Worm (Caenorhabditis elegans) whole organism, L4 larva: ENCODE results near the gene nas-4.

Source experiments
- F10B5.3 ChIP-seq: sonication (generic microtip); optimal IDR thresholded peaks from 2 replicates; lab custom pipeline; 2016; ENCODE audit warnings: mild to moderate bottlenecking, missing genetic modification characterization, missing compliant biosample characterization
- F26F4.8 ChIP-seq: fragments of 200-800 bp; sonication (Bioruptor generic); conservative IDR thresholded peaks from 2 replicates; pipeline ENCODE4 v1.3.6; 2022; ENCODE audit warnings: missing genetic modification characterization, missing compliant biosample characterization
- F37D6.2 ChIP-seq: sonication (generic microtip); optimal IDR thresholded peaks from 2 replicates; lab custom pipeline; 2016; ENCODE audit warnings: mild to moderate bottlenecking, missing genetic modification characterization, missing compliant biosample characterization
- F49E8.2 ChIP-seq: sonication (generic microtip); optimal IDR thresholded peaks from 2 replicates; lab custom pipeline; 2016; ENCODE audit warnings: missing compliant biosample characterization, mild to moderate bottlenecking, missing genetic modification characterization, borderline replicate concordance
- Y48G9A.11 ChIP-seq: fragments of 200-800 bp; sonication (Bioruptor generic); IDR thresholded peaks from 2 replicates; pipeline ENCODE4 v1.3.6; 2022; ENCODE audit warnings: missing genetic modification reagents, missing genetic modification characterization, missing compliant biosample characterization
- ZK546.5 ChIP-seq, 2 experiments: sonication (generic microtip); optimal IDR thresholded peaks; 2 replicates each; lab custom pipeline; 2017; ENCODE audit warnings: missing biosample characterization in 2 of 2, missing genetic modification characterization in 2 of 2
- ama-1 ChIP-seq: fragments of 150-350 bp; optimal IDR thresholded peaks from 2 replicates; lab custom pipeline; 2014; ENCODE audit warnings: inconsistent platforms, mixed read lengths
- ceh-82 ChIP-seq: sonication (generic microtip); optimal IDR thresholded peaks from 2 replicates; lab custom pipeline; 2017; ENCODE audit warnings: missing biosample characterization, missing genetic modification characterization
- cey-2 ChIP-seq: sonication (generic microtip); optimal IDR thresholded peaks from 3 replicates; lab custom pipeline; 2017; ENCODE audit warnings: missing genetic modification characterization, mild to moderate bottlenecking, missing compliant biosample characterization, antibody characterized with exemption, borderline replicate concordance; ENCODE audit not compliant: insufficient read depth
- daf-16 ChIP-seq, 3 experiments: sonication (generic microtip); optimal IDR thresholded peaks; 2 replicates each; lab custom pipeline; 2016 to 2017; ENCODE audit warnings: missing genetic modification characterization in 3 of 3, missing genetic modification reagents in 3 of 3, mild to moderate bottlenecking in 2 of 3, missing compliant biosample characterization in 2 of 3, missing biosample characterization in 1 of 3, moderate library complexity in 1 of 3
- daf-19 ChIP-seq: fragments of 200-800 bp; sonication (Bioruptor generic); conservative IDR thresholded peaks from 2 replicates; pipeline ENCODE4 v1.3.6; 2022; ENCODE audit warnings: missing genetic modification characterization, missing compliant biosample characterization
- dmd-8 ChIP-seq: fragments of 200-800 bp; sonication (Bioruptor generic); IDR thresholded peaks from 2 replicates; pipeline ENCODE4 v1.3.6; 2022; ENCODE audit warnings: missing genetic modification characterization, missing compliant biosample characterization
- dpl-1 ChIP-seq: fragments of 150-350 bp; optimal IDR thresholded peaks from 2 replicates; lab custom pipeline; 2014; ENCODE audit warnings: missing biosample characterization, missing genetic modification reagents, missing genetic modification characterization
- duxl-1 ChIP-seq: sonication (generic microtip); optimal IDR thresholded peaks from 2 replicates; lab custom pipeline; 2016; ENCODE audit warnings: mild to moderate bottlenecking, missing genetic modification characterization, moderate library complexity, missing compliant biosample characterization; ENCODE audit not compliant: poor library complexity
- dve-1 ChIP-seq: sonication (generic microtip); optimal IDR thresholded peaks from 2 replicates; lab custom pipeline; 2017; ENCODE audit warnings: antibody characterized with exemption, mild to moderate bottlenecking, missing genetic modification characterization, missing compliant biosample characterization; ENCODE audit not compliant: insufficient read depth
- fkh-10 ChIP-seq: fragments of 150-350 bp; optimal IDR thresholded peaks from 2 replicates; lab custom pipeline; 2014; ENCODE audit warnings: missing biosample characterization, missing genetic modification reagents, missing genetic modification characterization
- fos-1 ChIP-seq: fragments of 150-350 bp; optimal IDR thresholded peaks from 2 replicates; lab custom pipeline; 2014; ENCODE audit warnings: missing biosample characterization, missing genetic modification characterization
- hif-1 ChIP-seq, 2 experiments: sonication (generic microtip); optimal IDR thresholded peaks; 2 replicates each; lab custom pipeline; 2016 to 2017; ENCODE audit warnings: missing compliant biosample characterization in 2 of 2, missing genetic modification characterization in 2 of 2, missing genetic modification reagents in 2 of 2, missing genotype in 2 of 2, mild to moderate bottlenecking in 1 of 2
- hmg-1.1 ChIP-seq: fragments of 200-800 bp; sonication (Bioruptor generic); IDR thresholded peaks from 2 replicates; pipeline ENCODE4 v1.3.6; 2022; ENCODE audit warnings: missing genetic modification reagents, missing genetic modification characterization, missing compliant biosample characterization
- jun-1 ChIP-seq: fragments of 150-350 bp; optimal IDR thresholded peaks from 2 replicates; lab custom pipeline; 2014; ENCODE audit warnings: missing biosample characterization, missing genetic modification reagents, missing genetic modification characterization
- lim-7 ChIP-seq: fragments of 200-800 bp; sonication (Bioruptor generic); IDR thresholded peaks from 2 replicates; pipeline ENCODE4 v1.3.6; 2022; ENCODE audit warnings: missing genetic modification characterization, missing compliant biosample characterization
- lin-29 ChIP-seq: fragments of 200-800 bp; sonication (Bioruptor generic); IDR thresholded peaks from 2 replicates; pipeline ENCODE4 v1.3.6; 2022; ENCODE audit warnings: missing genetic modification reagents, missing genetic modification characterization, missing compliant biosample characterization
- lin-38 ChIP-seq: fragments of 200-800 bp; sonication (Bioruptor generic); IDR thresholded peaks from 2 replicates; pipeline ENCODE4 v1.3.6; 2022; ENCODE audit warnings: missing genetic modification reagents, missing genetic modification characterization, missing compliant biosample characterization
- lsy-2 ChIP-seq, 2 experiments: fragments of 150-350 bp in 1 of 2; sonication (generic microtip) in 1 of 2; optimal IDR thresholded peaks; 2 replicates each; lab custom pipeline; 2014 to 2017; ENCODE audit warnings: missing biosample characterization in 2 of 2, missing genetic modification characterization in 2 of 2
- madf-5 ChIP-seq, 2 experiments: fragments of 200-800 bp; sonication (Bioruptor generic); IDR thresholded peaks; 2 replicates each; pipeline ENCODE4 v1.3.6; 2022; ENCODE audit warnings: missing compliant biosample characterization in 2 of 2, missing genetic modification characterization in 2 of 2
- mep-1 ChIP-seq: fragments of 150-350 bp; sonication (generic microtip); optimal IDR thresholded peaks from 3 replicates; lab custom pipeline; 2014; ENCODE audit warnings: missing biosample characterization, missing genetic modification characterization
- mes-2 ChIP-seq: sonication (generic microtip); optimal IDR thresholded peaks from 2 replicates; lab custom pipeline; 2016; ENCODE audit warnings: missing genotype, mild to moderate bottlenecking, missing genetic modification characterization, missing compliant biosample characterization; ENCODE audit not compliant: poor library complexity, severe bottlenecking
- nhr-10 ChIP-seq: fragments of 150-350 bp; optimal IDR thresholded peaks from 2 replicates; lab custom pipeline; 2014; ENCODE audit warnings: missing biosample characterization, missing genetic modification characterization
- nhr-25 ChIP-seq: sonication (generic microtip); optimal IDR thresholded peaks from 2 replicates; lab custom pipeline; 2017; ENCODE audit warnings: missing genetic modification characterization, mild to moderate bottlenecking, missing compliant biosample characterization, antibody characterized with exemption, moderate library complexity, borderline replicate concordance; ENCODE audit not compliant: insufficient read depth
- nhr-28 ChIP-seq: fragments of 150-350 bp; optimal IDR thresholded peaks from 2 replicates; lab custom pipeline; 2014; ENCODE audit warnings: missing biosample characterization, missing genetic modification characterization
- nhr-41 ChIP-seq: fragments of 200-800 bp; sonication (Bioruptor generic); IDR thresholded peaks from 2 replicates; pipeline ENCODE4 v1.3.6; 2022; ENCODE audit warnings: missing genetic modification reagents, missing genetic modification characterization, missing compliant biosample characterization
- rbr-2 ChIP-seq: sonication (generic microtip); optimal IDR thresholded peaks from 2 replicates; lab custom pipeline; 2016; ENCODE audit warnings: missing genotype, missing genetic modification characterization, missing compliant biosample characterization
- saeg-2 ChIP-seq: fragments of 200-800 bp; sonication (Bioruptor generic); IDR thresholded peaks from 2 replicates; pipeline ENCODE4 v1.3.6; 2022; ENCODE audit warnings: missing genetic modification reagents, missing genetic modification characterization, missing compliant biosample characterization
- set-16 ChIP-seq: fragments of 200-800 bp; sonication (Bioruptor generic); IDR thresholded peaks from 2 replicates; pipeline ENCODE4 v1.3.6; 2022; ENCODE audit warnings: missing genetic modification reagents, missing genetic modification characterization, missing compliant biosample characterization
- snpc-1.2 ChIP-seq: fragments of 200-800 bp; sonication (Bioruptor generic); IDR thresholded peaks from 2 replicates; pipeline ENCODE4 v1.3.6; 2022; ENCODE audit warnings: missing genetic modification reagents, missing genetic modification characterization, missing compliant biosample characterization
- tra-1 ChIP-seq: fragments of 200-800 bp; sonication (Bioruptor generic); IDR thresholded peaks from 2 replicates; pipeline ENCODE4 v1.3.6; 2022; ENCODE audit warnings: missing genetic modification reagents, missing genetic modification characterization, missing compliant biosample characterization
- unc-62 ChIP-seq, 3 experiments: fragments of 150-350 bp in 1 of 3; sonication (generic microtip); optimal IDR thresholded peaks in 2 of 3; peaks in 1 of 3; 1 replicate in 1 of 3; 2 replicates in 2 of 3; lab custom pipeline; 2014 to 2017; ENCODE audit warnings: missing biosample characterization in 3 of 3, missing genetic modification characterization in 3 of 3, missing genetic modification reagents in 3 of 3, missing genotype in 1 of 3
- vab-7 ChIP-seq: fragments of 200-800 bp; sonication (Bioruptor generic); IDR thresholded peaks from 2 replicates; pipeline ENCODE4 v1.3.6; 2022; ENCODE audit warnings: missing genetic modification reagents, missing genetic modification characterization, missing compliant biosample characterization
- zip-2 ChIP-seq: fragments of 150-350 bp; optimal IDR thresholded peaks from 2 replicates; lab custom pipeline; 2014; ENCODE audit warnings: missing biosample characterization, missing genetic modification characterization

nas-4 gene

ce11 chrIII:6382987-6383602, 32.4 kb downstream of the nas-4 start, which contains the start of gene let-716:
let-716 (plus strand) TSS chrIII:6383552.
- TF ChIP-seq daf-16 (GFP tag; optimal IDR thresholded peaks at IDR 0.05; lab: Kevin White, UChicago) (no peak), daf-16 (tag; optimal IDR thresholded peaks at IDR 0.05; lab: Kevin White, UChicago) (no peak), fkh-10 (GFP tag; lab: Kevin White, UChicago) (no peak), dve-1 (tag; lab: Kevin White, UChicago) (peak; percentile 19), dpl-1 (peak; percentile 24), mep-1 (tag; lab: Kevin White, UChicago) (peak; percentile 8), mes-2 (tag; lab: Kevin White, UChicago) (peak; percentile 40), nhr-28 (tag; lab: Kevin White, UChicago) (peak; percentile 5), hif-1 (tag; optimal IDR thresholded peaks at IDR 0.05; lab: Kevin White, UChicago) (peak in 1 of 2 experiments; percentile 20), saeg-2 (GFP tag; lab: Robert Waterston, UW) (no peak), jun-1 (no peak), hmg-1.1 (GFP tag; lab: Robert Waterston, UW) (0 out of 2 replicates have a peak, but pooled peaks have one; percentile 46), unc-62 (GFP tag; optimal IDR thresholded peaks at IDR 0.05 in 1 of 2; lab: Kevin White, UChicago) (peak in 1 of 2 experiments; percentile 14), unc-62 (tag; optimal IDR thresholded peaks at IDR 0.05; lab: Kevin White, UChicago) (no peak), lsy-2 (tag; optimal IDR thresholded peaks at IDR 0.05; lab: Kevin White, UChicago) (peak; percentile 56 to 97), duxl-1 (tag; lab: Kevin White, UChicago) (no peak), lin-38 (GFP tag; lab: Robert Waterston, UW) (peak; percentile 39; the same call in 1 of the 2 replicates)

ce11 chrIII:6381584-6382391, 33.7 kb downstream of the nas-4 start, which contains the start of gene znf-622:
znf-622 (plus strand) TSS chrIII:6381634.
- TF ChIP-seq unc-62 (GFP tag; optimal IDR thresholded peaks at IDR 0.05 in 1 of 2; lab: Kevin White, UChicago) (peak in 1 of 2 experiments; percentile 91), unc-62 (tag; optimal IDR thresholded peaks at IDR 0.05; lab: Kevin White, UChicago) (no peak), daf-19 (no peak), fos-1 (tag; lab: Kevin White, UChicago) (no peak), lim-7 (GFP tag; lab: Robert Waterston, UW) (no peak), ama-1 (lab: Kevin White, UChicago) (peak; percentile 14), dpl-1 (no peak)
- TF ChIP-seq, all 104 proteins: peak for 2

- no peak for TF ChIP-seq lim-7 (GFP tag; lab: Robert Waterston, UW)
- TF ChIP-seq lin-29 = no peak
- peak; percentile 55 for TF ChIP-seq ama-1 (lab: Kevin White, UChicago)
Observed at ce11 chrIII:6380472-6380871, 35.0 kb downstream of the nas-4 start, which contains the start of gene C16A3.5. C16A3.5 (plus strand) TSS chrIII:6380772.

ce11 chrIII:6379129-6379528, 36.3 kb downstream of the nas-4 start, which contains the start of gene C16A3.6:
C16A3.6 (plus strand) TSS chrIII:6379212.
- TF ChIP-seq lsy-2 (tag; optimal IDR thresholded peaks at IDR 0.05; lab: Kevin White, UChicago) (peak in 1 of 2 experiments; percentile 72), rbr-2 (tag; lab: Kevin White, UChicago) (no peak), Y48G9A.11 (GFP tag; lab: Robert Waterston, UW) (no peak), vab-7 (GFP tag; lab: Robert Waterston, UW) (no peak), cey-2 (tag; lab: Kevin White, UChicago) (no peak), snpc-1.2 (no peak), set-16 (GFP tag; lab: Robert Waterston, UW) (no peak), F26F4.8 (GFP tag; lab: Robert Waterston, UW) (no peak), dmd-8 (no peak), tra-1 (GFP tag; lab: Robert Waterston, UW) (no peak), lim-7 (GFP tag; lab: Robert Waterston, UW) (no peak), nhr-25 (tag; lab: Kevin White, UChicago) (no peak), nhr-41 (GFP tag; lab: Robert Waterston, UW) (no peak), ceh-82 (tag; lab: Kevin White, UChicago) (no peak), madf-5 (GFP tag; IDR thresholded peaks at IDR 0.05; lab: Robert Waterston, UW) (no peak), ZK546.5 (tag; optimal IDR thresholded peaks at IDR 0.05; lab: Kevin White, UChicago) (no peak), zip-2 (tag; lab: Kevin White, UChicago) (no peak), nhr-10 (tag; lab: Kevin White, UChicago) (no peak), F10B5.3 (tag; lab: Kevin White, UChicago) (no peak), F49E8.2 (tag; lab: Kevin White, UChicago) (no peak), hmg-1.1 (GFP tag; lab: Robert Waterston, UW) (peak; percentile 54), F37D6.2 (no peak)
